Worm (Caenorhabditis elegans): ENCODE data around the gene mspn-1.

ce11 chrIV:10197317-10197867 is 19.6 kb downstream of the mspn-1 start, which contains the start of gene gon-4:
- TF ChIP-seq nhr-76 (tag; optimal IDR thresholded peaks at IDR 0.05) (no peak), elt-1 (tag; optimal IDR thresholded peaks at IDR 0.05; ENCODE audit: borderline replicate concordance, insufficient read depth) (no peak), elt-3 (tag; optimal IDR thresholded peaks at IDR 0.05) (no peak), ceh-39 (tag; optimal IDR thresholded peaks at IDR 0.05) (no peak), ztf-11 (tag; optimal IDR thresholded peaks at IDR 0.05) (no peak), nhr-12 (tag; optimal IDR thresholded peaks at IDR 0.05) (no peak), bed-3 (GFP tag; optimal IDR thresholded peaks at IDR 0.05) (no peak), lin-13 (tag; optimal IDR thresholded peaks at IDR 0.05) (no peak)

All from whole organism, mixed stage, embryonic.